Worm (Caenorhabditis elegans): ENCODE data around the gene R155.3.

ce11 chrIII:2006937-2007336, 30.4 kb upstream of the R155.3 start:
- TF ChIP-seq elt-1 (tag; optimal IDR thresholded peaks at IDR 0.05) = no peak
- no peak for TF ChIP-seq nhr-10 (tag; optimal IDR thresholded peaks at IDR 0.05)

Data from whole organism, L2 larva.